Fruit fly (Drosophila melanogaster) whole organism: ENCODE results near the gene CG15144.

Source experiments
- CG8478 ChIP-seq: fragments of >200 bp; optimal IDR thresholded peaks from 2 replicates; lab custom pipeline; 2018; ENCODE audit warnings: inconsistent platforms
- Dll ChIP-seq: fragments of >200 bp; optimal IDR thresholded peaks from 2 replicates; lab custom pipeline; 2017
- EcR ChIP-seq, 2 experiments: fragments of >200 bp; optimal IDR thresholded peaks; 2 replicates each; lab custom pipeline; 2017; ENCODE audit warnings: missing biosample characterization in 2 of 2, missing genetic modification characterization in 2 of 2, missing genetic modification reagents in 2 of 2
- pan ChIP-seq: fragments of >200 bp; optimal IDR thresholded peaks from 2 replicates; lab custom pipeline; 2017
- psq ChIP-seq: fragments of >200 bp; optimal IDR thresholded peaks from 2 replicates; lab custom pipeline; 2017
- usp ChIP-seq: fragments of >200 bp; optimal IDR thresholded peaks from 2 replicates; lab custom pipeline; 2017; ENCODE audit warnings: missing biosample characterization, missing genetic modification characterization, mixed read lengths

The CG15144 gene

dm6 chr2L:17533794-17534193 lies 4.9 kb upstream of the CG15144 start:
- TF ChIP-seq pan: no peak
- TF ChIP-seq Dll (lab: Kevin White, UChicago): no peak
- no peak for TF ChIP-seq CG8478 (lab: Kevin White, UChicago)
- TF ChIP-seq usp (GFP tag; lab: Kevin White, UChicago): no peak

- TF ChIP-seq EcR (GFP tag; optimal IDR thresholded peaks at IDR 0.05; lab: Kevin White, UChicago) (no peak), CG8478 (lab: Kevin White, UChicago) (no peak), psq (lab: Kevin White, UChicago) (no peak), pan (no peak), Dll (lab: Kevin White, UChicago) (no peak), usp (GFP tag; lab: Kevin White, UChicago) (no peak)
Observed at dm6 chr2L:17532134-17532533, 3.2 kb upstream of the CG15144 start, which contains the start of gene CG15145. CG15145 (minus strand) TSS chr2L:17532234.

DNA sequence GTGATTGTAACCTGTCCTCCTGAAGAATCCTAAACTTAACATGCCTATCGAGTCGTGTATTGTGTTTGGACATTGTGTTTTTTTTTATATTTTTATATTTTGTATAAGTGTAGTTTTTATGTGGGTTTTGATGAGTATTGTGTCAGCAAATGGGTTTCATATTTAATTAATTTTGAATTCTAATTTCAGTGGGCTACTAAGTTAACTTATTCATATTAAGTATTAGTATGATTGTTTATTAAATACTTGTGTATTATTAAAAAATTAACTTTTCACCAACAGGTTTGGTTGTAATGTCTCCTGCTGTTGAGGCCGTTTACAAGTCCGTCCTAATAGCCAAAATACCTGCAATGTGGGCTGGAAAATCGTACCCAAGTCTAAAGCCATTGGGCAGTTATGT lies 4.5 kb downstream of the CG15144 start, which contains the start of gene CG15143:
CG15143 (minus strand) TSS at position 101 of the 400 bp plus-strand sequence.
- TF ChIP-seq usp (GFP tag; lab: Kevin White, UChicago) (no peak), psq (lab: Kevin White, UChicago) (no peak), Dll (lab: Kevin White, UChicago) (no peak), pan (no peak), EcR (GFP tag; optimal IDR thresholded peaks at IDR 0.05; lab: Kevin White, UChicago) (no peak), CG8478 (lab: Kevin White, UChicago) (no peak)

- TF ChIP-seq usp (GFP tag; lab: Kevin White, UChicago) (no peak), psq (lab: Kevin White, UChicago) (no peak), pan (no peak), EcR (GFP tag; optimal IDR thresholded peaks at IDR 0.05; lab: Kevin White, UChicago) (no peak)
Observed at dm6 chr2L:17514090-17514715, 14.7 kb downstream of the CG15144 start.

- TF ChIP-seq Dll (lab: Kevin White, UChicago): no peak
- no peak for TF ChIP-seq usp (GFP tag; lab: Kevin White, UChicago)
- no peak for TF ChIP-seq pan
- no peak for TF ChIP-seq EcR (GFP tag; optimal IDR thresholded peaks at IDR 0.05; lab: Kevin White, UChicago)
- no peak for TF ChIP-seq CG8478 (lab: Kevin White, UChicago)
- TF ChIP-seq psq (lab: Kevin White, UChicago): no peak
Observed at dm6 chr2L:17500946-17501451, 27.9 kb downstream of the CG15144 start, which contains the start of the genes mEFTs and Dhc36C. mEFTs (minus strand) TSS chr2L:17501106. Dhc36C (plus strand) TSS chr2L:17501401.

- TF ChIP-seq usp (GFP tag; lab: Kevin White, UChicago): no peak
- no peak for TF ChIP-seq CG8478 (lab: Kevin White, UChicago)
- TF ChIP-seq EcR (GFP tag; optimal IDR thresholded peaks at IDR 0.05; lab: Kevin White, UChicago): no peak
- TF ChIP-seq pan: no peak
- no peak for TF ChIP-seq Dll (lab: Kevin White, UChicago)
- TF ChIP-seq psq (lab: Kevin White, UChicago): no peak
Observed at dm6 chr2L:17498721-17499120, 30.2 kb downstream of the CG15144 start, which contains the start of gene CG15142. CG15142 (minus strand) TSS chr2L:17498821.

DNA sequence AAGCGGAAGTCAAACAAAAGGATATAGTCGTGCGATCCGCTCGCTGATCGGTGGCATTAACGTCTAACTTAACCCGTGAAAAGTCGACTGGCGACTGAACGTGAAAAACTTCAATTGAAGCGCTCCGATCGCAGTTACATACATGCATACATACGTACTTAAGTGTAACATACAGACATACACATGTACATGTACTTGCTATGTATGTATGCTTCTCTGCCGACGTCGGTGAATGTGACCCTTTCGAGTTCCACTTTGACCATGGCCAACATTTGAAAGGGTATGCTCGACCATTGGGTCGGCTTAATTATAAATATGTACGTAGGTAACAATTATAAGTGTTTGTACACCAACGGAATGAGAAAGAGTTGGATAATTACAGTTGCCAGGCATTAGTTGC lies 31.8 kb downstream of the CG15144 start, which contains the start of gene qua:
qua (minus strand) TSS at position 101 of the 400 bp plus-strand sequence.
- TF ChIP-seq pan (peak; percentile 47), usp (GFP tag; lab: Kevin White, UChicago) (no peak)

dm6 chr2L:17495759-17496158 lies 33.2 kb downstream of the CG15144 start:
- no peak for TF ChIP-seq psq (lab: Kevin White, UChicago)
- no peak for TF ChIP-seq EcR (GFP tag; optimal IDR thresholded peaks at IDR 0.05; lab: Kevin White, UChicago)
- no peak for TF ChIP-seq Dll (lab: Kevin White, UChicago)
- TF ChIP-seq pan: no peak
- TF ChIP-seq CG8478 (lab: Kevin White, UChicago): no peak
- no peak for TF ChIP-seq usp (GFP tag; lab: Kevin White, UChicago)

dm6 chr2L:17492680-17493079 lies 36.2 kb downstream of the CG15144 start:
- TF ChIP-seq psq (lab: Kevin White, UChicago) (no peak), pan (no peak), EcR (GFP tag; optimal IDR thresholded peaks at IDR 0.05; lab: Kevin White, UChicago) (no peak)

- TF ChIP-seq EcR (GFP tag; optimal IDR thresholded peaks at IDR 0.05; lab: Kevin White, UChicago) (no peak), usp (GFP tag; lab: Kevin White, UChicago) (no peak), psq (lab: Kevin White, UChicago) (no peak), pan (no peak), Dll (lab: Kevin White, UChicago) (no peak), CG8478 (lab: Kevin White, UChicago) (no peak)
Observed at dm6 chr2L:17486264-17486663, 42.7 kb downstream of the CG15144 start, which contains the start of gene CG43220. CG43220 (plus strand) TSS chr2L:17486564.

dm6 chr2L:17485457-17485856 lies 43.5 kb downstream of the CG15144 start, which contains the start of the genes CG43221 and CG43645:
CG43221 (plus strand) TSS chr2L:17485757.
CG43645 (plus strand) TSS chr2L:17485757.
- no peak for TF ChIP-seq pan
- no peak for TF ChIP-seq psq (lab: Kevin White, UChicago)
- no peak for TF ChIP-seq CG8478 (lab: Kevin White, UChicago)
- TF ChIP-seq usp (GFP tag; lab: Kevin White, UChicago): no peak
- TF ChIP-seq EcR (GFP tag; optimal IDR thresholded peaks at IDR 0.05; lab: Kevin White, UChicago): no peak
- no peak for TF ChIP-seq Dll (lab: Kevin White, UChicago)

DNA sequence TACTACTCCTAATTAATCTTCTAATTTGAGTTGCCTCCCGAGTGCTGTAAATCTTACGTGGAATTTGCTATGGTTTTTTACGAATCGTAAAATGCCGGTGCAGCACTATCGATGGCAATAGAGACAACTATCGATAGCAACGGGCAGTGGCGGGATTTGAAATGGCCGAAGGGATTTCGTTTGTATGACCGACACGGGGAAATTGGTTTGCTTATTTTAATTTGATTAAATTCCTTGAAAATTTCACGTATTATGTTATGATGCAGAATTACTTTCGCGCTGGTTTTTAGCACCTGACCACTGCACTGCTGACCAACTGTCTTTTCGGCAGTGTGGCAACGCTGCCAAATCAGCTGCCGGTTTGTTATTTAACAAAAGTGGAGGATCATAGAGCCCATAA lies 44.7 kb downstream of the CG15144 start, which contains the start of the genes GCS2beta and CG5131:
GCS2beta (minus strand) TSS at position 134 of the 400 bp plus-strand sequence.
CG5131 (plus strand) TSS at position 328 of the 400 bp plus-strand sequence.
- TF ChIP-seq Dll (lab: Kevin White, UChicago) (no peak), psq (lab: Kevin White, UChicago) (no peak), CG8478 (lab: Kevin White, UChicago) (no peak), EcR (GFP tag; optimal IDR thresholded peaks at IDR 0.05; lab: Kevin White, UChicago) (no peak), usp (GFP tag; lab: Kevin White, UChicago) (no peak), pan (no peak)
